Worm (Caenorhabditis elegans): ENCODE results near the gene pqn-57.

Gene pqn-57

DNA sequence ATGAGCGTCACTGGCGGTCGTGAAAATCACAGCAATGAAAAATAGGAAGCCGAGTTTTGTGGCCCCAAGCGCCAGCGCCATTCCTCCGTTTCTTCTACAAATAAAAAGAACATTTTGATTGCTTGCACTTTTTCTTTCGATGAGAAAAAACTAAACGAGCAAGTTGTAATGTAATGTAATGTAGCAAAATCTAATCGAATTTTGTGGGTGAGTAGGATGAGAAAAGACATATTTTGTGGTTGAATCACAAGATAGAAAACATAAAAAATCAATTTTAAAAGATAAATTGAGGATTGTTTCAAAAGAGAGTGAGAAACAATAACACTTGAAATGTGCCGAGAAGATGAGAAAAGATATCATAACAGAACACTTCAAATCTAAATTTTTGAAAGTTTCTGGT, 13.2 kb downstream of the pqn-57 start, which contains the start of gene R09F10.5:
TSS of gene R09F10.5 (minus strand) at position 101 of the 400 bp plus-strand sequence.
- TF ChIP-seq hlh-13 (GFP tag; optimal IDR thresholded peaks at IDR 0.05) (no peak), ceh-2 (tag; optimal IDR thresholded peaks at IDR 0.05) (no peak), tbx-7 (tag; optimal IDR thresholded peaks at IDR 0.05) (no peak), ztf-16 (tag; optimal IDR thresholded peaks at IDR 0.05) (no peak), pha-2 (tag; optimal IDR thresholded peaks at IDR 0.05) (no peak), pax-1 (tag; optimal IDR thresholded peaks at IDR 0.05) (no peak), tbx-2 (tag; optimal IDR thresholded peaks at IDR 0.05) (no peak), hlh-30 (tag; optimal IDR thresholded peaks at IDR 0.05; ENCODE audit: insufficient read depth) (no peak), unc-42 (tag; optimal IDR thresholded peaks at IDR 0.05) (no peak), ceh-45 (GFP tag; IDR thresholded peaks at IDR 0.05) (no peak), ceh-24 (tag; optimal IDR thresholded peaks at IDR 0.05) (no peak), ceh-14 (tag; optimal IDR thresholded peaks at IDR 0.05) (no peak), sox-4 (tag; optimal IDR thresholded peaks at IDR 0.05) (no peak), fkh-6 (tag; optimal IDR thresholded peaks at IDR 0.05) (no peak), pat-9 (tag; optimal IDR thresholded peaks at IDR 0.05) (no peak), Y22D7AL.16 (tag; optimal IDR thresholded peaks at IDR 0.05) (no peak), fax-1 (tag; optimal IDR thresholded peaks at IDR 0.05) (no peak), ceh-22 (tag; optimal IDR thresholded peaks at IDR 0.05) (no peak), lim-6 (tag; optimal IDR thresholded peaks at IDR 0.05) (no peak)

ce11 chrX:8302803-8303202, 18.0 kb downstream of the pqn-57 start:
- TF ChIP-seq ets-4 (tag; optimal IDR thresholded peaks at IDR 0.05) (no peak), ztf-16 (tag; optimal IDR thresholded peaks at IDR 0.05) (no peak), odd-2 (tag; optimal IDR thresholded peaks at IDR 0.05) (no peak), ceh-34 (tag; optimal IDR thresholded peaks at IDR 0.05) (no peak), ama-1 (optimal IDR thresholded peaks at IDR 0.05) (no peak), ceh-9 (tag; optimal IDR thresholded peaks at IDR 0.05) (no peak), sdc-2 (tag; optimal IDR thresholded peaks at IDR 0.05) (no peak), che-1 (tag; optimal IDR thresholded peaks at IDR 0.05) (no peak), lim-6 (tag; optimal IDR thresholded peaks at IDR 0.05) (no peak), ceh-19 (GFP tag; optimal IDR thresholded peaks at IDR 0.05) (no peak)

ce11 chrX:8302299-8302698, 18.5 kb downstream of the pqn-57 start, which contains the start of gene inx-5:
Gene inx-5, minus strand, starts transcription at chrX:8302399.
- TF ChIP-seq ceh-30 (tag; optimal IDR thresholded peaks at IDR 0.05) (no peak), zip-5 (tag; optimal IDR thresholded peaks at IDR 0.05) (no peak), ahr-1 (tag; optimal IDR thresholded peaks at IDR 0.05) (no peak), fkh-6 (tag; optimal IDR thresholded peaks at IDR 0.05) (no peak), nfya-1 (tag; optimal IDR thresholded peaks at IDR 0.05) (no peak), hlh-13 (GFP tag; optimal IDR thresholded peaks at IDR 0.05) (no peak), K09A11.1 (tag; optimal IDR thresholded peaks at IDR 0.05; ENCODE audit: insufficient read depth) (no peak), ceh-9 (tag; optimal IDR thresholded peaks at IDR 0.05) (no peak), madf-2 (tag; optimal IDR thresholded peaks at IDR 0.05) (no peak), C08G9.2 (tag; optimal IDR thresholded peaks at IDR 0.05) (no peak), lin-11 (tag; optimal IDR thresholded peaks at IDR 0.05) (no peak), ceh-31 (tag; optimal IDR thresholded peaks at IDR 0.05) (no peak), ceh-24 (tag; optimal IDR thresholded peaks at IDR 0.05) (no peak), gmeb-2 (tag; optimal IDR thresholded peaks at IDR 0.05) (no peak), npax-4 (tag; optimal IDR thresholded peaks at IDR 0.05) (no peak), ets-4 (tag; optimal IDR thresholded peaks at IDR 0.05) (no peak), unc-86 (tag; optimal IDR thresholded peaks at IDR 0.05) (no peak), ref-2 (tag; optimal IDR thresholded peaks at IDR 0.05) (no peak), ama-1 (optimal IDR thresholded peaks at IDR 0.05) (no peak), ceh-45 (GFP tag; IDR thresholded peaks at IDR 0.05) (no peak)
